Worm (Caenorhabditis elegans) whole organism, early embryonic: ENCODE data around the gene W05B2.2.

Source experiments
- F13C5.2 ChIP-seq: sonication (generic microtip); optimal IDR thresholded peaks from 2 replicates; lab custom pipeline; 2017; ENCODE audit warnings: mild to moderate bottlenecking, missing genetic modification characterization, inconsistent platforms, missing compliant biosample characterization
- aly-1 ChIP-seq: sonication (generic microtip); optimal IDR thresholded peaks from 2 replicates; lab custom pipeline; 2016; ENCODE audit warnings: missing genetic modification characterization, missing compliant biosample characterization
- ama-1 ChIP-seq: fragments of 150-350 bp; optimal IDR thresholded peaks from 2 replicates; lab custom pipeline; 2014
- ceh-13 ChIP-seq: fragments of 200-800 bp; sonication (Bioruptor generic); optimal IDR thresholded peaks from 2 replicates; lab custom pipeline; 2018; ENCODE audit warnings: mild to moderate bottlenecking, missing genetic modification characterization, missing compliant biosample characterization
- ceh-36 ChIP-seq: sonication (generic microtip); optimal IDR thresholded peaks from 2 replicates; lab custom pipeline; 2016; ENCODE audit warnings: missing genetic modification characterization, inconsistent platforms, missing compliant biosample characterization
- hmg-4 ChIP-seq: fragments of 200-800 bp; sonication (Bioruptor generic); optimal IDR thresholded peaks from 2 replicates; lab custom pipeline; 2018; ENCODE audit warnings: mild to moderate bottlenecking, missing genetic modification characterization, missing compliant biosample characterization
- hnd-1 ChIP-seq: sonication (generic microtip); optimal IDR thresholded peaks from 2 replicates; lab custom pipeline; 2016; ENCODE audit warnings: missing genetic modification characterization, missing compliant biosample characterization
- pes-1 ChIP-seq: fragments of 200-800 bp; sonication (Bioruptor generic); IDR thresholded peaks from 2 replicates; pipeline ENCODE4 v1.3.6; 2022; ENCODE audit warnings: missing genetic modification reagents, missing genetic modification characterization, missing compliant biosample characterization
- scrt-1 ChIP-seq: fragments of 200-800 bp; sonication (Bioruptor generic); IDR thresholded peaks from 2 replicates; pipeline ENCODE4 v1.3.6; 2022; ENCODE audit warnings: missing genetic modification characterization, missing compliant biosample characterization
- sea-1 ChIP-seq: fragments of 200-800 bp; sonication (Bioruptor generic); conservative IDR thresholded peaks from 2 replicates; pipeline ENCODE4 v1.3.6; 2022; ENCODE audit warnings: missing genetic modification characterization, missing compliant biosample characterization
- tbx-37 ChIP-seq: fragments of 200-800 bp; sonication (Bioruptor generic); conservative IDR thresholded peaks from 2 replicates; pipeline ENCODE4 v1.3.6; 2022; ENCODE audit warnings: missing genetic modification reagents, missing genetic modification characterization, missing compliant biosample characterization
- tra-4 ChIP-seq: sonication (generic microtip); optimal IDR thresholded peaks from 2 replicates; lab custom pipeline; 2017; ENCODE audit warnings: missing genetic modification characterization, missing compliant biosample characterization

- TF ChIP-seq pes-1 (GFP tag; lab: Robert Waterston, UW) (no peak), F13C5.2 (no peak), aly-1 (tag; lab: Kevin White, UChicago) (no peak), tra-4 (tag; lab: Kevin White, UChicago) (no peak), hnd-1 (tag; lab: Kevin White, UChicago) (no peak), ama-1 (lab: Kevin White, UChicago) (no peak), tbx-37 (GFP tag; lab: Robert Waterston, UW) (no peak), ceh-36 (tag; lab: Kevin White, UChicago) (no peak), sea-1 (GFP tag; lab: Robert Waterston, UW) (no peak), ceh-13 (GFP tag; lab: Kevin White, UChicago) (no peak), hmg-4 (no peak), scrt-1 (no peak)
Measured at ce11 chrIII:10939184-10939583, 27.7 kb downstream of the W05B2.2 start.
